Worm (Caenorhabditis elegans): Measurements from ENCODE around the gene gly-8.

- no peak for TF ChIP-seq mxl-2 (GFP tag; conservative IDR thresholded peaks at IDR 0.05)
- TF ChIP-seq unc-39 (tag; optimal IDR thresholded peaks at IDR 0.05) = no peak
- TF ChIP-seq lin-15B (tag; optimal IDR thresholded peaks at IDR 0.05) = no peak
- no peak for TF ChIP-seq Y105C5A.15 (GFP tag; IDR thresholded peaks at IDR 0.05)
- peak; percentile 31 for TF ChIP-seq fkh-10 (GFP tag; optimal IDR thresholded peaks at IDR 0.05)
- TF ChIP-seq ceh-28 (tag; optimal IDR thresholded peaks at IDR 0.05) = no peak
- no peak for TF ChIP-seq ZK546.5 (tag; optimal IDR thresholded peaks at IDR 0.05)
- TF ChIP-seq skn-1 (tag; optimal IDR thresholded peaks at IDR 0.05) = no peak
- TF ChIP-seq lsy-2 (tag; optimal IDR thresholded peaks at IDR 0.05) = no peak
- TF ChIP-seq pqm-1 (tag; optimal IDR thresholded peaks at IDR 0.05) = no peak
- no peak for TF ChIP-seq F49E8.2 (tag; optimal IDR thresholded peaks at IDR 0.05; ENCODE audit: borderline replicate concordance)
- TF ChIP-seq nhr-237 (tag; optimal IDR thresholded peaks at IDR 0.05) = no peak
- no peak for TF ChIP-seq dmd-6 (GFP tag; IDR thresholded peaks at IDR 0.05)
- no peak for TF ChIP-seq ztf-7 (tag; optimal IDR thresholded peaks at IDR 0.05)
These were observed 16.3 kb downstream of the gly-8 start for ce11 chrIII:11641347-11641746.

Data from whole organism, L4 larva.